Worm (Caenorhabditis elegans) whole organism, L1 larva: ENCODE measurements around the gene F55G1.7.

Experiments
- F16B12.6 ChIP-seq: fragments of 150-350 bp; optimal IDR thresholded peaks from 2 replicates; lab custom pipeline; 2014; ENCODE audit warnings: missing biosample characterization, missing genetic modification characterization
- aly-2 ChIP-seq: fragments of 150-350 bp; optimal IDR thresholded peaks from 2 replicates; lab custom pipeline; 2014; ENCODE audit warnings: missing biosample characterization, missing genetic modification characterization
- ceh-63 ChIP-seq: fragments of 200-800 bp; sonication (Bioruptor generic); optimal IDR thresholded peaks from 2 replicates; lab custom pipeline; 2018; ENCODE audit warnings: mild to moderate bottlenecking, missing genetic modification characterization, missing compliant biosample characterization
- ceh-82 ChIP-seq, 3 experiments: fragments of 150-350 bp in 1 of 3; sonication (generic microtip) in 2 of 3; optimal IDR thresholded peaks; 2 replicates each; lab custom pipeline; 2014 to 2017; ENCODE audit warnings: missing biosample characterization in 3 of 3, missing genetic modification characterization in 3 of 3
- ceh-90 ChIP-seq: sonication (generic microtip); optimal IDR thresholded peaks from 2 replicates; lab custom pipeline; 2016; ENCODE audit warnings: missing genetic modification characterization, missing compliant biosample characterization
- dpl-1 ChIP-seq, 3 experiments: fragments of 150-350 bp in 2 of 3; sonication (generic microtip) in 1 of 3; optimal IDR thresholded peaks; 2 replicates each; lab custom pipeline; 2014 to 2017; ENCODE audit warnings: missing biosample characterization in 3 of 3, missing genetic modification characterization in 3 of 3, missing genetic modification reagents in 3 of 3
- efl-1 ChIP-seq, 4 experiments: fragments of 150-350 bp; optimal IDR thresholded peaks in 3 of 4; peaks in 1 of 4; 1 replicate in 1 of 4; 2 replicates in 3 of 4; lab custom pipeline; 2014; ENCODE audit warnings: missing biosample characterization in 2 of 4, missing genetic modification characterization in 2 of 4, missing genetic modification reagents in 2 of 4
- elt-3 ChIP-seq, 6 experiments: fragments of 150-350 bp in 1 of 6; sonication (generic microtip); optimal IDR thresholded peaks; 2 replicates each; lab custom pipeline; 2017 to 2018; ENCODE audit warnings: missing biosample characterization in 6 of 6, missing genetic modification characterization in 6 of 6, inconsistent platforms in 1 of 6
- fkh-4 ChIP-seq: sonication (generic microtip); optimal IDR thresholded peaks from 2 replicates; lab custom pipeline; 2016; ENCODE audit warnings: missing compliant biosample characterization, missing genetic modification characterization, borderline replicate concordance
- fkh-8 ChIP-seq: sonication (generic microtip); optimal IDR thresholded peaks from 2 replicates; lab custom pipeline; 2016; ENCODE audit warnings: mild to moderate bottlenecking, missing genetic modification characterization, missing compliant biosample characterization
- hlh-17 ChIP-seq: fragments of 200-800 bp; sonication (Bioruptor generic); optimal IDR thresholded peaks from 2 replicates; lab custom pipeline; 2018; ENCODE audit warnings: missing genetic modification characterization, mild to moderate bottlenecking, missing compliant biosample characterization, moderate library complexity, borderline replicate concordance
- isw-1 ChIP-seq: fragments of 200-800 bp; sonication (Bioruptor generic); IDR thresholded peaks from 2 replicates; pipeline ENCODE4 v1.3.6; 2022; ENCODE audit warnings: missing genetic modification characterization, missing compliant biosample characterization
- lin-14 ChIP-seq: fragments of 200-800 bp; sonication (Bioruptor generic); optimal IDR thresholded peaks from 2 replicates; lab custom pipeline; 2018; ENCODE audit warnings: mild to moderate bottlenecking, missing genetic modification characterization, moderate library complexity, missing compliant biosample characterization
- lin-35 ChIP-seq, 2 experiments: fragments of 150-350 bp; optimal IDR thresholded peaks; 2 replicates each; lab custom pipeline; 2014; ENCODE audit warnings: missing biosample characterization in 2 of 2, missing genetic modification characterization in 2 of 2, missing genetic modification reagents in 2 of 2
- lsy-2 ChIP-seq, 2 experiments: fragments of 150-350 bp; optimal IDR thresholded peaks; 2 replicates each; lab custom pipeline; 2014; ENCODE audit warnings: missing biosample characterization in 2 of 2, missing genetic modification characterization in 2 of 2
- mab-9 ChIP-seq: fragments of 200-800 bp; sonication (Bioruptor generic); IDR thresholded peaks from 2 replicates; pipeline ENCODE4 v1.3.6; 2022; ENCODE audit warnings: missing genetic modification reagents, missing genetic modification characterization, missing compliant biosample characterization
- mdl-1 ChIP-seq, 2 experiments: fragments of 150-350 bp; optimal IDR thresholded peaks; 2 replicates each; lab custom pipeline; 2014 to 2017; ENCODE audit warnings: missing biosample characterization in 2 of 2, missing genetic modification characterization in 2 of 2, inconsistent platforms in 1 of 2
- nhr-47 ChIP-seq: sonication (generic microtip); optimal IDR thresholded peaks from 2 replicates; lab custom pipeline; 2016; ENCODE audit warnings: mild to moderate bottlenecking, missing genetic modification characterization, moderate library complexity, missing compliant biosample characterization
- nhr-76 ChIP-seq: sonication (generic microtip); optimal IDR thresholded peaks from 2 replicates; lab custom pipeline; 2017; ENCODE audit warnings: missing biosample characterization, missing genetic modification characterization
- nhr-77 ChIP-seq: fragments of 150-350 bp; optimal IDR thresholded peaks from 2 replicates; lab custom pipeline; 2014; ENCODE audit warnings: missing biosample characterization, missing genetic modification characterization
- pag-3 ChIP-seq: sonication (generic microtip); optimal IDR thresholded peaks from 2 replicates; lab custom pipeline; 2017; ENCODE audit warnings: missing genetic modification characterization, mild to moderate bottlenecking, missing compliant biosample characterization, antibody characterized with exemption, borderline replicate concordance; ENCODE audit not compliant: insufficient read depth
- rnt-1 ChIP-seq: sonication (generic microtip); optimal IDR thresholded peaks from 2 replicates; lab custom pipeline; 2016; ENCODE audit warnings: mild to moderate bottlenecking, missing genetic modification characterization, moderate library complexity, missing compliant biosample characterization
- skn-1 ChIP-seq: fragments of 150-350 bp; optimal IDR thresholded peaks from 2 replicates; lab custom pipeline; 2014; ENCODE audit warnings: missing biosample characterization, missing genetic modification characterization
- snpc-4 ChIP-seq: fragments of 150-350 bp; optimal IDR thresholded peaks from 2 replicates; lab custom pipeline; 2014; ENCODE audit warnings: missing biosample characterization, missing genetic modification characterization
- snu-23 ChIP-seq: sonication (generic microtip); optimal IDR thresholded peaks from 2 replicates; lab custom pipeline; 2016; ENCODE audit warnings: missing genetic modification characterization, missing compliant biosample characterization
- swsn-7 ChIP-seq: sonication (generic microtip); optimal IDR thresholded peaks from 2 replicates; lab custom pipeline; 2016; ENCODE audit warnings: missing genetic modification characterization, missing compliant biosample characterization
- tbx-2 ChIP-seq: sonication (generic microtip); optimal IDR thresholded peaks from 2 replicates; lab custom pipeline; 2016; ENCODE audit warnings: missing genetic modification characterization, missing compliant biosample characterization
- unc-62 ChIP-seq: fragments of 150-350 bp; optimal IDR thresholded peaks from 2 replicates; lab custom pipeline; 2014; ENCODE audit warnings: missing biosample characterization, missing genetic modification reagents, missing genetic modification characterization
- unc-86 ChIP-seq: sonication (generic microtip); optimal IDR thresholded peaks from 2 replicates; lab custom pipeline; 2016; ENCODE audit warnings: missing genetic modification characterization, missing compliant biosample characterization
- xbp-1 ChIP-seq: sonication (generic microtip); optimal IDR thresholded peaks from 2 replicates; lab custom pipeline; 2016; ENCODE audit warnings: missing genetic modification characterization, missing compliant biosample characterization
- ztf-11 ChIP-seq, 2 experiments: sonication (generic microtip); optimal IDR thresholded peaks; 2 replicates each; lab custom pipeline; 2016 to 2017; ENCODE audit warnings: missing genetic modification characterization in 2 of 2, missing biosample characterization in 1 of 2, missing compliant biosample characterization in 1 of 2
- ztf-4 ChIP-seq: fragments of 150-350 bp; optimal IDR thresholded peaks from 2 replicates; lab custom pipeline; 2014; ENCODE audit warnings: missing biosample characterization, missing genetic modification characterization

The F55G1.7 gene

ce11 chrIV:7486201-7486947, 16.7 kb upstream of the F55G1.7 start, which contains the start of the genes his-61 and his-62 (continued):
- TF ChIP-seq hlh-17 (GFP tag; lab: Kevin White, UChicago) (no peak), ztf-4 (peak; percentile 28), xbp-1 (tag; lab: Kevin White, UChicago) (peak; percentile 36), pag-3 (tag; lab: Kevin White, UChicago) (no peak), fkh-8 (tag; lab: Kevin White, UChicago) (peak; percentile 15), snpc-4 (tag; lab: Kevin White, UChicago) (peak; percentile 25), tbx-2 (tag; lab: Kevin White, UChicago) (peak; percentile 52), isw-1 (GFP tag; lab: Robert Waterston, UW) (peak; percentile 38; the same call in 1 of the 2 replicates), mdl-1 (tag; optimal IDR thresholded peaks at IDR 0.05; lab: Kevin White, UChicago) (no peak), nhr-47 (tag; lab: Kevin White, UChicago) (peak; percentile 59), unc-86 (tag; lab: Kevin White, UChicago) (peak; percentile 80), unc-62 (GFP tag; lab: Kevin White, UChicago) (no peak), ztf-11 (tag; optimal IDR thresholded peaks at IDR 0.05; lab: Kevin White, UChicago) (peak in 1 of 2 experiments; percentile 93), ceh-82 (tag; optimal IDR thresholded peaks at IDR 0.05; lab: Kevin White, UChicago) (peak in 2 of 3 experiments; percentile 23 to 42), ceh-90 (tag; lab: Kevin White, UChicago) (no peak), elt-3 (tag; optimal IDR thresholded peaks at IDR 0.05; lab: Kevin White, UChicago) (no peak), swsn-7 (tag; lab: Kevin White, UChicago) (peak; percentile 82)

DNA sequence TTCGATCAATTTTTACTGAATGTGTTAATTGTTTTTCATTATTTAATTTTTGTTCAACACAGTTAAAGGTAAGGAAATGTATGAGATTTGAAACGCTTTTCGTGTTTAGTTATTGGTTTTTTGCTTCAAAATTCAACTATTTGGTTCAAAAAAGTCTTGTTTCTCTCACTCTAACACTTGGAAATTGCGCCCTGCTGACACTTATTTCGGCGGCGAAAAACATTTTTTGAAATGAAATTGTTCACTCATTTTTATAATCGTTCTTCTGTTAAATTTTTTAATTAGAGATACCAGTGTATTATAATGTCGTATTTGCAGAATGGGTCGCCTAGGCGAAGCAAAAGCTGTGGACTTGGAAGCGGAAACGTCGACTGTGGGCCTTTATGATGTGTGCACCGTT, 8.5 kb upstream of the F55G1.7 start, which contains the start of gene rod-1:
Gene rod-1 (plus strand): TSS at position 319 of the 400 bp plus-strand sequence.
- no peak for TF ChIP-seq ceh-90 (tag; lab: Kevin White, UChicago)
- TF ChIP-seq dpl-1 (GFP tag; optimal IDR thresholded peaks at IDR 0.05; lab: Kevin White, UChicago), result peak; percentile 31 to 84 (median 73)
- TF ChIP-seq lin-35 (GFP tag; optimal IDR thresholded peaks at IDR 0.05; lab: Kevin White, UChicago), result peak; percentile 63 to 89
- TF ChIP-seq xbp-1 (tag; lab: Kevin White, UChicago), result no peak
- TF ChIP-seq efl-1 (optimal IDR thresholded peaks at IDR 0.05; lab: Kevin White, UChicago), result peak; percentile 65 to 72
- TF ChIP-seq efl-1 (GFP tag; optimal IDR thresholded peaks at IDR 0.05 in 1 of 2; lab: Kevin White, UChicago), result peak; percentile 79 to 97
- peak in 1 of 2 experiments; percentile 69 for TF ChIP-seq lsy-2 (tag; optimal IDR thresholded peaks at IDR 0.05; lab: Kevin White, UChicago)
- peak; percentile 3 for TF ChIP-seq skn-1 (tag; lab: Kevin White, UChicago)

DNA sequence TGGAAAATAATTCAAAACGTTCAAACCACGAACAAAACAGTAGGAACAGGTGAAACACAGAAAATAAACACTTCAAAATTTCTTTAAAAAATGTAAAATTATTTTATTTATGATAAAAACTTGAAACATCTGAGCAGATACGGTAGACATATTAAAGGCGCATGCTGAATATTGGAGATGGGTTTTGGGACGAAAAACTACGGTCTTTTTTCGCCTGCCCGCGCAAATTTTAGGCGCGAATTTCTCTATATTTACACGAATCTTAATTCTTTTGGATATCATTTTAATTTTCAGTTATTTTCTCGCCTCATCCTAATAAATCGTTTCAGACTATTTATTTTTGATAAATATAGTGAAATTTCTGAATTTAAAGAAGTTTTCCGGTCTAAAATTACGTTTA, 8.1 kb upstream of the F55G1.7 start:
- TF ChIP-seq tbx-2 (tag; lab: Kevin White, UChicago) (no peak), nhr-77 (tag; lab: Kevin White, UChicago) (no peak), nhr-76 (tag; lab: Kevin White, UChicago) (no peak), F16B12.6 (tag; lab: Kevin White, UChicago) (no peak), skn-1 (tag; lab: Kevin White, UChicago) (no peak), efl-1 (optimal IDR thresholded peaks at IDR 0.05; lab: Kevin White, UChicago) (no peak), efl-1 (GFP tag; optimal IDR thresholded peaks at IDR 0.05 in 1 of 2; lab: Kevin White, UChicago) (no peak), ceh-63 (GFP tag; lab: Kevin White, UChicago) (no peak), swsn-7 (tag; lab: Kevin White, UChicago) (no peak), xbp-1 (tag; lab: Kevin White, UChicago) (no peak), fkh-4 (tag; lab: Kevin White, UChicago) (no peak), rnt-1 (no peak), aly-2 (tag; lab: Kevin White, UChicago) (no peak), elt-3 (tag; optimal IDR thresholded peaks at IDR 0.05; lab: Kevin White, UChicago) (no peak), lin-14 (no peak), mab-9 (GFP tag; lab: Robert Waterston, UW) (no peak), nhr-47 (tag; lab: Kevin White, UChicago) (no peak), snu-23 (GFP tag; lab: Kevin White, UChicago) (no peak), unc-86 (tag; lab: Kevin White, UChicago) (no peak)
